Fruit fly (Drosophila melanogaster): ENCODE measurements around the gene CG10973.

DNA sequence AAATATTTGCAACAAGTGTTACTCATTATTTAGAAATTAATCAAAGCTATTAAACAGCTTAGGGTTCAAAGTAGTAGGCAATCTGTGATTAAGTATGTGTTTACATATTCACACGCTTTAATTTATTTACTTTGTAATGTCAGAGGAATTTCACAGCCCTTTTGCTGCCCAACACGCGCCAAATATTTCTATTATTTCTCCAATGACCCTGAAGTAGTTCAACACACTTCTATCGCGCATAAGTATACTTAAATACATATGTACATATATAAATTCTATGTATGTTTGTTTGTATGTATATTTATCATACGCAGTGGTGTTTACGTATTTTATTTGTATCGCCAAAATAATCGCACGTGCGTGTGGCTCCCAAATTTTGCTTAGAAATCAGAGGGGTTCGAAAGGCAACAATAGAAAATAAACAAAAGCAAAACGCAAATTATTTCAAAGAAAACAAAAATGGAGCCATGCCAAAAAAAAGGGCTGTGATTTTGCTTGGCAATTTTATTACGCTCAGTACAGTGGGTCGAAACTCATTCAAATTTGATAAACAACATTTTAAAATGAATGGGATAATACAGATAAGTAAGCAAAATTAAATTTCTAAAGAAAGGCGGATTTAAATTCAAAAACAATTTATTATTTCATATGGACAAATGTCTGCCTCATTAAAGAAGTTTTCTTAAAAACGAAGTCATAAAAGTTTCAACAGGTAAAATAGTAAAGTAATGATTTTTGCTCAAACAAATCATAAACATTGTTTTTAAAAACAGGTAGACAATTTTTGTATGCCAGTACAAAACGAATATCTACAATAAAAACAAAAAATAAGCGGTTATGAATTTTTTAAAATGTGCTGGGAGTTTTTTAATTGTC is 48.8 kb upstream of the CG10973 start:
- no peak for TF ChIP-seq psq (GFP tag; optimal IDR thresholded peaks at IDR 0.05)
- no peak for TF ChIP-seq br (GFP tag; optimal IDR thresholded peaks at IDR 0.05)
- TF ChIP-seq Abd-B (GFP tag; optimal IDR thresholded peaks at IDR 0.05) = no peak

All from whole organism, wandering third instar larva.